Worm (Caenorhabditis elegans) whole organism, L4 larva: Measurements from ENCODE around the gene his-73.

Experiments used
- R02D3.7 ChIP-seq: fragments of 150-350 bp; sonication (generic microtip); optimal IDR thresholded peaks from 3 replicates; lab custom pipeline; 2014; ENCODE audit warnings: missing biosample characterization, missing genetic modification characterization
- T20F7.1 ChIP-seq: fragments of 200-800 bp; sonication (Bioruptor generic); optimal IDR thresholded peaks from 2 replicates; lab custom pipeline; 2018; ENCODE audit warnings: mild to moderate bottlenecking, missing genetic modification characterization, missing compliant biosample characterization
- Y105C5A.15 ChIP-seq: fragments of 200-800 bp; sonication (Bioruptor generic); IDR thresholded peaks from 2 replicates; pipeline ENCODE4 v1.3.6; 2022; ENCODE audit warnings: missing genetic modification characterization, missing compliant biosample characterization
- Y48G9A.11 ChIP-seq: fragments of 200-800 bp; sonication (Bioruptor generic); IDR thresholded peaks from 2 replicates; pipeline ENCODE4 v1.3.6; 2022; ENCODE audit warnings: missing genetic modification reagents, missing genetic modification characterization, missing compliant biosample characterization
- aha-1 ChIP-seq: fragments of 150-350 bp; peaks from one replicate; lab custom pipeline; 2014; ENCODE audit warnings: missing biosample characterization, missing genetic modification characterization
- ama-1 ChIP-seq: fragments of 150-350 bp; optimal IDR thresholded peaks from 2 replicates; lab custom pipeline; 2014; ENCODE audit warnings: inconsistent platforms, mixed read lengths
- attf-4 ChIP-seq: sonication (generic microtip); optimal IDR thresholded peaks from 3 replicates; lab custom pipeline; 2017; ENCODE audit warnings: missing biosample characterization, missing genetic modification characterization
- ceh-20 ChIP-seq: fragments of 200-800 bp; sonication (Bioruptor generic); IDR thresholded peaks from 2 replicates; pipeline ENCODE4 v1.3.6; 2022; ENCODE audit warnings: missing genetic modification reagents, missing genetic modification characterization, missing compliant biosample characterization
- daf-16 ChIP-seq, 3 experiments: sonication (generic microtip); optimal IDR thresholded peaks; 2 replicates each; lab custom pipeline; 2016 to 2017; ENCODE audit warnings: missing genetic modification characterization in 3 of 3, missing genetic modification reagents in 3 of 3, mild to moderate bottlenecking in 2 of 3, missing compliant biosample characterization in 2 of 3, missing biosample characterization in 1 of 3, moderate library complexity in 1 of 3
- daf-8 ChIP-seq: fragments of 200-800 bp; sonication (Bioruptor generic); IDR thresholded peaks from 2 replicates; pipeline ENCODE4 v1.3.6; 2022; ENCODE audit warnings: missing genetic modification characterization, missing compliant biosample characterization
- dpl-1 ChIP-seq: fragments of 150-350 bp; optimal IDR thresholded peaks from 2 replicates; lab custom pipeline; 2014; ENCODE audit warnings: missing biosample characterization, missing genetic modification reagents, missing genetic modification characterization
- egl-43 ChIP-seq: fragments of 200-800 bp; sonication (Bioruptor generic); IDR thresholded peaks from 2 replicates; pipeline ENCODE4 v1.3.6; 2022; ENCODE audit warnings: missing genetic modification reagents, missing genetic modification characterization, missing compliant biosample characterization
- fkh-10 ChIP-seq: fragments of 150-350 bp; optimal IDR thresholded peaks from 2 replicates; lab custom pipeline; 2014; ENCODE audit warnings: missing biosample characterization, missing genetic modification reagents, missing genetic modification characterization
- fos-1 ChIP-seq: fragments of 150-350 bp; optimal IDR thresholded peaks from 2 replicates; lab custom pipeline; 2014; ENCODE audit warnings: missing biosample characterization, missing genetic modification characterization
- hif-1 ChIP-seq, 2 experiments: sonication (generic microtip); optimal IDR thresholded peaks; 2 replicates each; lab custom pipeline; 2016 to 2017; ENCODE audit warnings: missing compliant biosample characterization in 2 of 2, missing genetic modification characterization in 2 of 2, missing genetic modification reagents in 2 of 2, missing genotype in 2 of 2, mild to moderate bottlenecking in 1 of 2
- hlh-11 ChIP-seq: fragments of 200-800 bp; sonication (Bioruptor generic); optimal IDR thresholded peaks from 2 replicates; lab custom pipeline; 2018; ENCODE audit warnings: mild to moderate bottlenecking, missing genetic modification characterization, missing compliant biosample characterization
- hmg-1.1 ChIP-seq: fragments of 200-800 bp; sonication (Bioruptor generic); IDR thresholded peaks from 2 replicates; pipeline ENCODE4 v1.3.6; 2022; ENCODE audit warnings: missing genetic modification reagents, missing genetic modification characterization, missing compliant biosample characterization
- jun-1 ChIP-seq: fragments of 150-350 bp; optimal IDR thresholded peaks from 2 replicates; lab custom pipeline; 2014; ENCODE audit warnings: missing biosample characterization, missing genetic modification reagents, missing genetic modification characterization
- lin-29 ChIP-seq: fragments of 200-800 bp; sonication (Bioruptor generic); IDR thresholded peaks from 2 replicates; pipeline ENCODE4 v1.3.6; 2022; ENCODE audit warnings: missing genetic modification reagents, missing genetic modification characterization, missing compliant biosample characterization
- lin-38 ChIP-seq: fragments of 200-800 bp; sonication (Bioruptor generic); IDR thresholded peaks from 2 replicates; pipeline ENCODE4 v1.3.6; 2022; ENCODE audit warnings: missing genetic modification reagents, missing genetic modification characterization, missing compliant biosample characterization
- lsy-2 ChIP-seq, 2 experiments: fragments of 150-350 bp in 1 of 2; sonication (generic microtip) in 1 of 2; optimal IDR thresholded peaks; 2 replicates each; lab custom pipeline; 2014 to 2017; ENCODE audit warnings: missing biosample characterization in 2 of 2, missing genetic modification characterization in 2 of 2
- mdt-29 ChIP-seq: fragments of 200-800 bp; sonication (Bioruptor generic); IDR thresholded peaks from 2 replicates; pipeline ENCODE4 v1.3.6; 2022; ENCODE audit warnings: missing genetic modification reagents, missing genetic modification characterization, missing compliant biosample characterization
- mes-2 ChIP-seq: sonication (generic microtip); optimal IDR thresholded peaks from 2 replicates; lab custom pipeline; 2016; ENCODE audit warnings: missing genotype, mild to moderate bottlenecking, missing genetic modification characterization, missing compliant biosample characterization; ENCODE audit not compliant: poor library complexity, severe bottlenecking
- mxl-3 ChIP-seq: fragments of 200-800 bp; sonication (Bioruptor generic); optimal IDR thresholded peaks from 2 replicates; lab custom pipeline; 2018; ENCODE audit warnings: mild to moderate bottlenecking, missing genetic modification characterization, missing compliant biosample characterization
- nhr-11 ChIP-seq: fragments of 150-350 bp; optimal IDR thresholded peaks from 2 replicates; lab custom pipeline; 2014; ENCODE audit warnings: missing biosample characterization, missing genetic modification characterization
- nhr-237 ChIP-seq: sonication (generic microtip); optimal IDR thresholded peaks from 2 replicates; lab custom pipeline; 2017; ENCODE audit warnings: missing biosample characterization, missing genetic modification characterization
- nhr-48 ChIP-seq: sonication (generic microtip); optimal IDR thresholded peaks from 2 replicates; lab custom pipeline; 2016; ENCODE audit warnings: mild to moderate bottlenecking, missing genetic modification characterization, missing compliant biosample characterization
- nhr-6 ChIP-seq: fragments of 150-350 bp; optimal IDR thresholded peaks from 2 replicates; lab custom pipeline; 2014; ENCODE audit warnings: missing biosample characterization, missing genetic modification characterization
- nhr-76 ChIP-seq: fragments of 150-350 bp; optimal IDR thresholded peaks from 2 replicates; lab custom pipeline; 2014; ENCODE audit warnings: missing biosample characterization, missing genetic modification characterization
- rbr-2 ChIP-seq: sonication (generic microtip); optimal IDR thresholded peaks from 2 replicates; lab custom pipeline; 2016; ENCODE audit warnings: missing genotype, missing genetic modification characterization, missing compliant biosample characterization
- saeg-2 ChIP-seq: fragments of 200-800 bp; sonication (Bioruptor generic); IDR thresholded peaks from 2 replicates; pipeline ENCODE4 v1.3.6; 2022; ENCODE audit warnings: missing genetic modification reagents, missing genetic modification characterization, missing compliant biosample characterization
- sdz-12 ChIP-seq: fragments of 200-800 bp; sonication (Bioruptor generic); optimal IDR thresholded peaks from 2 replicates; lab custom pipeline; 2018; ENCODE audit warnings: mild to moderate bottlenecking, missing genetic modification characterization, missing compliant biosample characterization
- set-16 ChIP-seq: fragments of 200-800 bp; sonication (Bioruptor generic); IDR thresholded peaks from 2 replicates; pipeline ENCODE4 v1.3.6; 2022; ENCODE audit warnings: missing genetic modification reagents, missing genetic modification characterization, missing compliant biosample characterization
- snpc-1.2 ChIP-seq: fragments of 200-800 bp; sonication (Bioruptor generic); IDR thresholded peaks from 2 replicates; pipeline ENCODE4 v1.3.6; 2022; ENCODE audit warnings: missing genetic modification reagents, missing genetic modification characterization, missing compliant biosample characterization
- unc-130 ChIP-seq: sonication (generic microtip); optimal IDR thresholded peaks from 2 replicates; lab custom pipeline; 2016; ENCODE audit warnings: missing genetic modification reagents, missing genetic modification characterization, missing compliant biosample characterization
- zfp-2 ChIP-seq: sonication (generic microtip); optimal IDR thresholded peaks from 2 replicates; lab custom pipeline; 2016; ENCODE audit warnings: mild to moderate bottlenecking, missing genetic modification characterization, missing compliant biosample characterization
- ztf-7 ChIP-seq: fragments of 150-350 bp; optimal IDR thresholded peaks from 2 replicates; lab custom pipeline; 2014; ENCODE audit warnings: missing biosample characterization, missing genetic modification characterization

his-73 gene

ce11 chrII:13170696-13171095, 12.8 kb upstream of the his-73 start:
- TF ChIP-seq lin-29 (GFP tag; lab: Robert Waterston, UW) (no peak), nhr-237 (no peak), ama-1 (no peak), nhr-6 (no peak), zfp-2 (tag; lab: Kevin White, UChicago) (no peak), Y48G9A.11 (GFP tag; lab: Robert Waterston, UW) (no peak), mxl-3 (GFP tag; lab: Kevin White, UChicago) (peak; percentile 22), nhr-48 (tag; lab: Kevin White, UChicago) (no peak), set-16 (GFP tag; lab: Robert Waterston, UW) (peak; percentile 61), mdt-29 (GFP tag; lab: Robert Waterston, UW) (no peak), snpc-1.2 (GFP tag; lab: Robert Waterston, UW) (no peak), fkh-10 (GFP tag; lab: Kevin White, UChicago) (no peak), nhr-76 (no peak), hmg-1.1 (no peak), T20F7.1 (GFP tag; lab: Kevin White, UChicago) (no peak), nhr-11 (tag; lab: Kevin White, UChicago) (no peak), jun-1 (no peak), Y105C5A.15 (GFP tag; lab: Robert Waterston, UW) (no peak), ztf-7 (no peak), sdz-12 (GFP tag; lab: Kevin White, UChicago) (peak; percentile 3), aha-1 (peak; percentile 76), attf-4 (tag; lab: Kevin White, UChicago) (no peak), hlh-11 (tag; lab: Kevin White, UChicago) (peak; percentile 13)

DNA sequence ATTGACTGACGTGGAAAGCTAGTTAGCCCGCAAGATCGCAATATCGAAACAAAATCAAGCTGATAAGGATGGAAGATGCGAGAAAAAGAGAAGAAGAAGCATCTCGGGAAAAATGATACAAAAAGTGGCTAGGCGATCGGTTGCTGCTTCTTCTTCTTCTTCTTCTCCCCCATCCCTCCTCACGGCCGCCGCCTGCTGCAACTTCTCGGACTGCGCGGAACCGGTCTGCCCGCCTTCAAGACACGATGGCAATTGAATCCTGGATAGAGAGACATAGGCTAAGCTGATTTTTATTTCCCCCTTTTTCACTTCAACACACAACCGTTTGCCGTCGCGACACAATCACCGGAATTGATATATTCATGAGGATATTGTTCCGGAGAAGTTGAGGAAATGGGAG, 9.1 kb upstream of the his-73 start:
- peak; percentile 53 for TF ChIP-seq mxl-3 (GFP tag; lab: Kevin White, UChicago)
- TF ChIP-seq daf-8 (GFP tag; lab: Robert Waterston, UW), result no peak
- TF ChIP-seq set-16 (GFP tag; lab: Robert Waterston, UW), result peak; percentile 68
- no peak for TF ChIP-seq ceh-20 (GFP tag; lab: Robert Waterston, UW)
- no peak for TF ChIP-seq daf-16 (GFP tag; optimal IDR thresholded peaks at IDR 0.05; lab: Kevin White, UChicago)
- no peak for TF ChIP-seq daf-16 (tag; optimal IDR thresholded peaks at IDR 0.05; lab: Kevin White, UChicago)

- TF ChIP-seq saeg-2 (GFP tag; lab: Robert Waterston, UW), result no peak
- no peak for TF ChIP-seq fos-1 (tag; lab: Kevin White, UChicago)
These were observed 2.0 kb upstream of the his-73 start, which contains the start of gene W09H1.1 for ce11 chrII:13181465-13181864. W09H1.1 (minus strand) TSS chrII:13181565.

- peak; percentile 52 for TF ChIP-seq set-16 (GFP tag; lab: Robert Waterston, UW)
These were observed 1.2 kb upstream of the his-73 start for ce11 chrII:13182295-13182694.

DNA sequence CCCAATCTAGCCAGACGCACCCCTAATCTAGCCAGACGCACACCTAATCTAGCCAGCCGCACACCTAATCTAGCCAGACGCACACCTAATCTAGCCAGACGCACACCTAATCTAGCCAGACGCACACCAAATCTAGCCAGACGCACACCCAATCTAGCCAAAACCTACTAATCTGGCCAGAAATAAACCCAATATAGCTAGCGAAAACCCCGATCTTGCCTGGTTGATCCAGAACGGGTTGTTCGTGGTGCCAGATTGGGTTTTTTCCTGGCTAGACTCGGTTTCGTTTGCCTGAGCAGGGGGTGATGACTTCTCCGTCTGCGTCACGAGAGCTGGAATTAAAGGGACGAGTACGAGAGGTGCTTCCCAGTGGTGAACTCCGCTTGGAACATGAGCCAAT, 624 bp downstream of the his-73 start, which contains the start of gene W09H1.3:
Gene W09H1.3 (plus strand): TSS at position 301 of the 400 bp plus-strand sequence.
- TF ChIP-seq egl-43 (GFP tag; lab: Robert Waterston, UW) (peak; percentile 44; the same call in 1 of the 2 replicates), nhr-48 (tag; lab: Kevin White, UChicago) (no peak), daf-16 (GFP tag; optimal IDR thresholded peaks at IDR 0.05; lab: Kevin White, UChicago) (no peak), daf-16 (tag; optimal IDR thresholded peaks at IDR 0.05; lab: Kevin White, UChicago) (no peak), hif-1 (tag; optimal IDR thresholded peaks at IDR 0.05; lab: Kevin White, UChicago) (no peak)

- TF ChIP-seq Y48G9A.11 (GFP tag; lab: Robert Waterston, UW) (peak; percentile 99), rbr-2 (tag; lab: Kevin White, UChicago) (peak; percentile 14), lin-38 (GFP tag; lab: Robert Waterston, UW) (peak; percentile 52), dpl-1 (GFP tag; lab: Kevin White, UChicago) (peak; percentile 47), mes-2 (peak; percentile 51), daf-16 (GFP tag; optimal IDR thresholded peaks at IDR 0.05; lab: Kevin White, UChicago) (no peak), daf-16 (tag; optimal IDR thresholded peaks at IDR 0.05; lab: Kevin White, UChicago) (peak; percentile 87), R02D3.7 (peak; percentile 82), lsy-2 (tag; optimal IDR thresholded peaks at IDR 0.05; lab: Kevin White, UChicago) (peak in 1 of 2 experiments; percentile 59), unc-130 (GFP tag; lab: Kevin White, UChicago) (no peak), sdz-12 (GFP tag; lab: Kevin White, UChicago) (no peak)
- TF ChIP-seq, all 104 proteins: peak for 8
These were observed 3.7 kb downstream of the his-73 start, which contains the start of gene mecr-1 for ce11 chrII:13187188-13187587. mecr-1 (minus strand) TSS chrII:13187314.
